Fruit fly (Drosophila melanogaster) whole organism, prepupa: ENCODE results near the gene Mnt.
A peak's percentile ranks its signal among the peaks of the same experiment; 100 is the strongest.

Source experiments
- Blimp-1 ChIP-seq: fragments of 200-800 bp; sonication (Bioruptor generic); optimal IDR thresholded peaks from 3 replicates; lab custom pipeline; 2017; ENCODE audit warnings: missing biosample characterization, missing genetic modification characterization, mild to moderate bottlenecking, moderate library complexity, missing genetic modification reagents
- CG10669 ChIP-seq: fragments of 200-800 bp; sonication (Bioruptor generic); optimal IDR thresholded peaks from 3 replicates; lab custom pipeline; 2018; ENCODE audit warnings: missing biosample characterization, mild to moderate bottlenecking, missing genetic modification characterization, moderate library complexity
- CG11294 ChIP-seq: fragments of 200-800 bp; sonication (Bioruptor generic); IDR thresholded peaks from 2 replicates; pipeline ENCODE4 v1.3.6; 2022; ENCODE audit warnings: missing biosample characterization, missing genetic modification characterization
- CG11902 ChIP-seq: fragments of 200-800 bp; sonication (Bioruptor generic); optimal IDR thresholded peaks from 3 replicates; lab custom pipeline; 2016; ENCODE audit warnings: missing biosample characterization, missing genetic modification characterization
- CG15336 ChIP-seq: fragments of 200-800 bp; sonication (Bioruptor generic); IDR thresholded peaks from 2 replicates; pipeline ENCODE4 v1.3.6; 2022; ENCODE audit warnings: missing biosample characterization, missing genetic modification characterization
- CG1621 ChIP-seq: fragments of 200-800 bp; sonication (Bioruptor generic); optimal IDR thresholded peaks from 3 replicates; lab custom pipeline; 2018; ENCODE audit warnings: missing biosample characterization, mild to moderate bottlenecking, missing genetic modification characterization
- CG16779 ChIP-seq: fragments of 200-800 bp; sonication (Bioruptor generic); optimal IDR thresholded peaks from 3 replicates; lab custom pipeline; 2017; ENCODE audit warnings: missing biosample characterization, mild to moderate bottlenecking, missing genetic modification characterization
- CG3032 ChIP-seq: fragments of 200-800 bp; optimal IDR thresholded peaks from 2 replicates; lab custom pipeline; 2019; ENCODE audit warnings: missing biosample characterization, mild to moderate bottlenecking, missing genetic modification characterization, moderate library complexity
- CG32006 ChIP-seq: fragments of 200-800 bp; sonication (Bioruptor generic); optimal IDR thresholded peaks from 3 replicates; lab custom pipeline; 2017; ENCODE audit warnings: missing biosample characterization, mild to moderate bottlenecking, missing genetic modification characterization
- CG34406 ChIP-seq: fragments of 200-800 bp; sonication (Bioruptor generic); optimal IDR thresholded peaks from 3 replicates; lab custom pipeline; 2016; ENCODE audit warnings: missing biosample characterization, missing genetic modification characterization
- CG4318 ChIP-seq: fragments of 200-800 bp; sonication (Bioruptor generic); optimal IDR thresholded peaks from 3 replicates; lab custom pipeline; 2017; ENCODE audit warnings: missing biosample characterization, mild to moderate bottlenecking, missing genetic modification characterization
- CG6163 ChIP-seq: fragments of 200-800 bp; sonication (Bioruptor generic); IDR thresholded peaks from 3 replicates; pipeline ENCODE4 v1.3.6; 2022; ENCODE audit warnings: missing biosample characterization, missing genetic modification characterization
- CG6276 ChIP-seq: fragments of 200-800 bp; sonication (Bioruptor generic); optimal IDR thresholded peaks from 2 replicates; lab custom pipeline; 2017; ENCODE audit warnings: missing biosample characterization, mild to moderate bottlenecking, missing genetic modification characterization
- CG6792 ChIP-seq: fragments of 200-800 bp; sonication (Bioruptor generic); optimal IDR thresholded peaks from 3 replicates; lab custom pipeline; 2016; ENCODE audit warnings: missing biosample characterization, missing genetic modification characterization
- CG6854 ChIP-seq: fragments of 200-800 bp; sonication (Bioruptor generic); optimal IDR thresholded peaks from 2 replicates; lab custom pipeline; 2017; ENCODE audit warnings: missing biosample characterization, mild to moderate bottlenecking, missing genetic modification characterization
- CG8319 ChIP-seq: fragments of 200-800 bp; sonication (Bioruptor generic); optimal IDR thresholded peaks from 3 replicates; lab custom pipeline; 2016; ENCODE audit warnings: missing biosample characterization, missing genetic modification characterization
- CG8632 ChIP-seq: fragments of 200-800 bp; sonication (Bioruptor generic); optimal IDR thresholded peaks from 3 replicates; lab custom pipeline; 2016; ENCODE audit warnings: missing biosample characterization, missing genetic modification characterization
- CG9139 ChIP-seq: fragments of 200-800 bp; sonication (Bioruptor generic); optimal IDR thresholded peaks from 3 replicates; lab custom pipeline; 2017; ENCODE audit warnings: missing biosample characterization, mild to moderate bottlenecking, missing genetic modification characterization
- Eip75B ChIP-seq: fragments of 200-800 bp; sonication (Bioruptor generic); optimal IDR thresholded peaks from 3 replicates; lab custom pipeline; 2016; ENCODE audit warnings: missing biosample characterization, missing genetic modification characterization
- Eip78C ChIP-seq: fragments of 200-800 bp; sonication (Bioruptor generic); peaks from one replicate; lab custom pipeline; 2016; ENCODE audit warnings: missing biosample characterization, missing genetic modification characterization
- Eip93F ChIP-seq: fragments of 200-800 bp; sonication (Bioruptor generic); optimal IDR thresholded peaks from 2 replicates; lab custom pipeline; 2016; ENCODE audit warnings: missing biosample characterization, mild to moderate bottlenecking, missing genetic modification characterization
- Ets21C ChIP-seq: fragments of 200-800 bp; sonication (Bioruptor generic); optimal IDR thresholded peaks from 3 replicates; lab custom pipeline; 2016; ENCODE audit warnings: missing biosample characterization, missing genetic modification characterization
- Ets96B ChIP-seq: fragments of 200-800 bp; optimal IDR thresholded peaks from 2 replicates; lab custom pipeline; 2019; ENCODE audit warnings: missing biosample characterization, mild to moderate bottlenecking, missing genetic modification characterization, moderate library complexity
- Gug ChIP-seq: fragments of 200-800 bp; sonication (Bioruptor generic); IDR thresholded peaks from 2 replicates; pipeline ENCODE4 v1.3.6; 2022; ENCODE audit warnings: missing biosample characterization, missing genetic modification characterization
- Hr39 ChIP-seq: fragments of 200-800 bp; sonication (Bioruptor generic); optimal IDR thresholded peaks from 2 replicates; lab custom pipeline; 2016; ENCODE audit warnings: missing biosample characterization, missing genetic modification characterization
- Hr4 ChIP-seq: fragments of 200-800 bp; sonication (Bioruptor generic); optimal IDR thresholded peaks from 3 replicates; lab custom pipeline; 2016; ENCODE audit warnings: missing biosample characterization, missing genetic modification characterization
- Lpt ChIP-seq: fragments of 200-800 bp; sonication (Bioruptor generic); optimal IDR thresholded peaks from 3 replicates; lab custom pipeline; 2016; ENCODE audit warnings: missing biosample characterization, missing genetic modification characterization
- OdsH ChIP-seq: fragments of 200-800 bp; sonication (Bioruptor generic); optimal IDR thresholded peaks from 3 replicates; lab custom pipeline; 2016; ENCODE audit warnings: missing biosample characterization, missing genetic modification characterization
- Smox ChIP-seq: fragments of 200-800 bp; sonication (Bioruptor generic); optimal IDR thresholded peaks from 3 replicates; lab custom pipeline; 2016; ENCODE audit warnings: missing biosample characterization, missing genetic modification characterization
- Sox102F ChIP-seq: fragments of 200-800 bp; sonication (Bioruptor generic); optimal IDR thresholded peaks from 2 replicates; lab custom pipeline; 2016; ENCODE audit warnings: missing biosample characterization, mild to moderate bottlenecking, missing genetic modification characterization
- Sox14 ChIP-seq: fragments of 200-800 bp; sonication (Bioruptor generic); optimal IDR thresholded peaks from 3 replicates; lab custom pipeline; 2016; ENCODE audit warnings: missing biosample characterization, missing genetic modification characterization
- Sox15 ChIP-seq: fragments of 200-800 bp; sonication (Bioruptor generic); optimal IDR thresholded peaks from 3 replicates; lab custom pipeline; 2016; ENCODE audit warnings: missing biosample characterization, missing genetic modification characterization
- achi ChIP-seq: fragments of 200-800 bp; sonication (Bioruptor generic); optimal IDR thresholded peaks from 3 replicates; lab custom pipeline; 2016; ENCODE audit warnings: missing biosample characterization, missing genetic modification characterization
- acj6 ChIP-seq: fragments of 200-800 bp; sonication (Bioruptor generic); optimal IDR thresholded peaks from 3 replicates; lab custom pipeline; 2016; ENCODE audit warnings: missing biosample characterization, missing genetic modification characterization
- dac ChIP-seq: fragments of 200-800 bp; sonication (Bioruptor generic); optimal IDR thresholded peaks from 2 replicates; lab custom pipeline; 2017; ENCODE audit warnings: missing biosample characterization, mild to moderate bottlenecking, missing genetic modification characterization
- dsx ChIP-seq: fragments of 200-800 bp; optimal IDR thresholded peaks from 3 replicates; lab custom pipeline; 2019; ENCODE audit warnings: missing biosample characterization, mild to moderate bottlenecking, missing genetic modification characterization, moderate library complexity; ENCODE audit not compliant: poor library complexity, severe bottlenecking
- eg ChIP-seq: fragments of 200-800 bp; sonication (Bioruptor generic); IDR thresholded peaks from 3 replicates; pipeline ENCODE4 v1.3.6; 2022; ENCODE audit warnings: missing biosample characterization, missing genetic modification characterization
- esn ChIP-seq: fragments of 200-800 bp; sonication (Bioruptor generic); optimal IDR thresholded peaks from 2 replicates; lab custom pipeline; 2016; ENCODE audit warnings: missing biosample characterization, mild to moderate bottlenecking, missing genetic modification characterization, moderate library complexity
- fd59A ChIP-seq: fragments of 200-800 bp; sonication (Bioruptor generic); optimal IDR thresholded peaks from 2 replicates; lab custom pipeline; 2017; ENCODE audit warnings: missing biosample characterization, mild to moderate bottlenecking, missing genetic modification characterization, missing genetic modification reagents
- fd85E ChIP-seq: fragments of 200-800 bp; sonication (Bioruptor generic); optimal IDR thresholded peaks from 3 replicates; lab custom pipeline; 2016; ENCODE audit warnings: missing biosample characterization, missing genetic modification characterization
- lz ChIP-seq: fragments of 200-800 bp; sonication (Bioruptor generic); optimal IDR thresholded peaks from 3 replicates; lab custom pipeline; 2016; ENCODE audit warnings: missing biosample characterization, missing genetic modification characterization
- pdm3 ChIP-seq: fragments of 200-800 bp; sonication (Bioruptor generic); optimal IDR thresholded peaks from 3 replicates; lab custom pipeline; 2016; ENCODE audit warnings: missing biosample characterization, missing genetic modification characterization
- ss ChIP-seq, 2 experiments: fragments of 200-800 bp; sonication (Bioruptor generic); optimal IDR thresholded peaks; 2 replicates in 1 of 2; 3 replicates in 1 of 2; lab custom pipeline; 2017 to 2018; ENCODE audit warnings: mild to moderate bottlenecking in 2 of 2, missing biosample characterization in 2 of 2, missing genetic modification characterization in 2 of 2, moderate library complexity in 1 of 2
- svp ChIP-seq: fragments of 200-800 bp; sonication (Bioruptor generic); peaks from one replicate; lab custom pipeline; 2016; ENCODE audit warnings: missing biosample characterization, missing genetic modification characterization
- vri ChIP-seq: fragments of 200-800 bp; sonication (Bioruptor generic); optimal IDR thresholded peaks from 3 replicates; lab custom pipeline; 2016; ENCODE audit warnings: missing biosample characterization, mild to moderate bottlenecking, missing genetic modification characterization

Gene Mnt

DNA sequence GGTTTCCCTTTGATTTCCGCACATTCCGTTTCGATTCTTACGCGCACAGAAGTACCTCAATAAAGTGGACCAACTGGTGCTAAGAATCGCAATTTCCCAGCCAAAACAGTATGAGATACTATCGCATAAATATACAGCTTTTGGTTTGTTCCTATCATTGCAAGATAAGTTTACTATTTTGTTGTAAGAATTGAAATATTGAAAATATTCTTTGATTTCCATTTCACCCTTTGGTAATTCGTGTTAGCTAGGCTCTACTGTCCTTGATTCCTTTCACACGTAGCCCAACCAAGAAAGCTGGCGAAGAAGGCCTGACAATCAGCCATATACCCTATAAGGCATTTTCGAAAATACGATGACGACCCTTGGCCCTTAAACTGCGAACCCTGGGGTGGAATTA is 19.0 kb downstream of the Mnt start (continued):
- peak; percentile 19 for TF ChIP-seq CG10669 (GFP tag; lab: Kevin White, UChicago)
- no peak for TF ChIP-seq Hr4 (GFP tag; lab: Kevin White, UChicago)
- TF ChIP-seq CG6163 (GFP tag; lab: Robert Waterston, UW), result peak; percentile 33; the same call in 1 of the 3 replicates
- peak; percentile 43 for TF ChIP-seq CG6792 (GFP tag; lab: Kevin White, UChicago)
- peak; percentile 85 for TF ChIP-seq svp (GFP tag; lab: Kevin White, UChicago)
- TF ChIP-seq esn (GFP tag; lab: Kevin White, UChicago), result peak; percentile 69
- TF ChIP-seq Eip78C, result peak; percentile 80
- no peak for TF ChIP-seq Lpt (GFP tag; lab: Kevin White, UChicago)
- TF ChIP-seq CG15336 (GFP tag; lab: Robert Waterston, UW), result no peak
- TF ChIP-seq fd59A, result no peak
- TF ChIP-seq Hr39, result peak; percentile 63
- TF ChIP-seq fd85E, result no peak
- TF ChIP-seq Gug (GFP tag; lab: Robert Waterston, UW), result no peak
- TF ChIP-seq CG16779 (tag; lab: Kevin White, UChicago), result no peak
- peak; percentile 33 for TF ChIP-seq CG3032 (tag; lab: Kevin White, UChicago)
- no peak for TF ChIP-seq CG6854 (GFP tag; lab: Kevin White, UChicago)
- TF ChIP-seq ss (GFP tag; optimal IDR thresholded peaks at IDR 0.05; lab: Kevin White, UChicago), result peak in 1 of 2 experiments; percentile 33
- TF ChIP-seq Blimp-1 (GFP tag; lab: Kevin White, UChicago), result peak; percentile 8
- TF ChIP-seq CG34406, result peak; percentile 35
- TF ChIP-seq Eip93F (GFP tag; lab: Kevin White, UChicago), result no peak
- TF ChIP-seq Ets96B (tag; lab: Kevin White, UChicago), result peak; percentile 22
- peak; percentile 27 for TF ChIP-seq vri
- peak; percentile 38 for TF ChIP-seq pdm3 (GFP tag; lab: Kevin White, UChicago)
- peak; percentile 59 for TF ChIP-seq lz (GFP tag; lab: Kevin White, UChicago)

DNA sequence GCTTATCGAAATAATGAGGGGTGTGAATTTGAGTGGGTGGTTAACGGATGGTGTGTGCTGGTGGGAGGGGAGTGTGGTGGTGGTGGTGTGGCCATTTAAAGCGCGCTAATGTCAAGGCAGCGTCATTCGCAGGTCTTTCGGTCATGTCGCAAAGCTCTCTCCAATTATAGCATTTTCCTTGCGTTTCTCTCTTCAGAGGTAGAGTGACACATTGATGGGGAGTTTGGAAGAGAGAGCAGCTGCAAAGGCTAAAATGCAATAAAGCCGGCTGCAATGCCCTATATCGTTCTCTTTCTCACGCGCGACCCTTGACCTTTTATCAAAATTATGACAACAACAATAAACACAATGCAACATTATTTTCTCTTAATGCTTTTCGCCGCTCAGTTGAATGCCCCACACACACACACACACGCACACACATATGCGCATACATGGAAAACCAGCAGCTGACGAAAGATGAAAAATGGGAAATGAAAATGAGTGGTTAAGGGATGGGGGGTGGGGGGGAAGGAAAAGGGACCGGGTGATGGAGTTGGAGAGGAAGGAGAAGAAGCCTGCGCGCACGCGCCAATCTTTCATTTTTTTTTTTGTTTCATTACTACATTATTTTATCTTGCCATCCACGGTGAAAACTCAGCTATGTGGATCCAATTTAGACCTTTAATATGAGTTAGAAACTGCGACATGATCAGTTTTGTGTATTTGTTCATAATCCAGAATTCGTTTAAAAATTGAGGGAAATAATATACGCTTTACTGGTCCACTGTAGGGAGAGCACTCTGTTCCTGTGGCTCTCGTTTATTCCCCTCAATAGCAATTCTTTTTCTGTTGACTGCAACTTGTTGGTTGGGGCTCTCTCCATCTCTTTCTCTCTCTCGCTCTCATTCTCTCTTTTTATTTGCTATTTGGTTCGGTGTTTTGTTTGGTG is 20.3 kb downstream of the Mnt start:
- TF ChIP-seq lz (GFP tag; lab: Kevin White, UChicago), result peak; percentile 80
- TF ChIP-seq CG32006 (GFP tag; lab: Kevin White, UChicago), result peak; percentile 91
- TF ChIP-seq Hr4 (GFP tag; lab: Kevin White, UChicago), result peak; percentile 86
- peak; percentile 74 for TF ChIP-seq CG1621 (tag; lab: Kevin White, UChicago)
- TF ChIP-seq eg (GFP tag; lab: Robert Waterston, UW), result peak; percentile 95
- TF ChIP-seq CG3032 (tag; lab: Kevin White, UChicago), result peak; percentile 76
- peak; percentile 76 for TF ChIP-seq CG10669 (GFP tag; lab: Kevin White, UChicago)
- peak; percentile 89 for TF ChIP-seq pdm3 (GFP tag; lab: Kevin White, UChicago)
- TF ChIP-seq CG8319 (GFP tag; lab: Kevin White, UChicago), result peak; percentile 56
- peak; percentile 87 for TF ChIP-seq Gug (GFP tag; lab: Robert Waterston, UW)
- peak; percentile 83 for TF ChIP-seq acj6
- TF ChIP-seq Smox (GFP tag; lab: Kevin White, UChicago), result peak; percentile 67
- peak; percentile 85 for TF ChIP-seq OdsH
- TF ChIP-seq Blimp-1 (GFP tag; lab: Kevin White, UChicago), result no peak
- TF ChIP-seq CG11902 (GFP tag; lab: Kevin White, UChicago), result peak; percentile 53
- peak; percentile 79 to 85 for TF ChIP-seq ss (GFP tag; optimal IDR thresholded peaks at IDR 0.05; lab: Kevin White, UChicago)
- TF ChIP-seq Lpt (GFP tag; lab: Kevin White, UChicago), result peak; percentile 86
- TF ChIP-seq dac (GFP tag; lab: Kevin White, UChicago), result peak; percentile 86
- peak; percentile 95 for TF ChIP-seq Eip78C
- peak; percentile 65 for TF ChIP-seq Sox102F (GFP tag; lab: Kevin White, UChicago)
- TF ChIP-seq Eip75B, result peak; percentile 84
- peak; percentile 58 for TF ChIP-seq CG8632 (GFP tag; lab: Kevin White, UChicago)
- TF ChIP-seq CG6276, result peak; percentile 89
- peak; percentile 76 for TF ChIP-seq CG34406
- TF ChIP-seq Ets96B (tag; lab: Kevin White, UChicago), result peak; percentile 81
- TF ChIP-seq achi (GFP tag; lab: Kevin White, UChicago), result peak; percentile 84
- peak; percentile 79 for TF ChIP-seq CG6792 (GFP tag; lab: Kevin White, UChicago)
- peak; percentile 67 for TF ChIP-seq Sox15 (GFP tag; lab: Kevin White, UChicago)
- TF ChIP-seq Ets21C (GFP tag; lab: Kevin White, UChicago), result peak; percentile 70
- TF ChIP-seq fd59A, result peak; percentile 80
- peak; percentile 77 for TF ChIP-seq esn (GFP tag; lab: Kevin White, UChicago)
- TF ChIP-seq CG11294 (GFP tag; lab: Robert Waterston, UW), result peak; percentile 85
- peak; percentile 79 for TF ChIP-seq Hr39
- TF ChIP-seq CG15336 (GFP tag; lab: Robert Waterston, UW), result peak; percentile 93
- peak; percentile 85 for TF ChIP-seq CG4318 (GFP tag; lab: Kevin White, UChicago)
- TF ChIP-seq Sox14 (GFP tag; lab: Kevin White, UChicago), result peak; percentile 87
- peak; percentile 78 for TF ChIP-seq dsx (GFP tag; lab: Kevin White, UChicago)
- peak; percentile 67 for TF ChIP-seq CG9139 (GFP tag; lab: Kevin White, UChicago)
